Worm (Caenorhabditis elegans) whole organism, L4/young adult: Measurements from ENCODE around the gene hpo-9.

Experiments
- W03F9.2 ChIP-seq: fragments of 150-350 bp; optimal IDR thresholded peaks from 2 replicates; lab custom pipeline; 2014; ENCODE audit warnings: missing biosample characterization, missing genetic modification characterization
- dao-5 ChIP-seq: sonication (generic microtip); optimal IDR thresholded peaks from 2 replicates; lab custom pipeline; 2016; ENCODE audit warnings: missing genotype, missing genetic modification characterization, moderate library complexity, missing compliant biosample characterization
- him-1 ChIP-seq: sonication (generic microtip); optimal IDR thresholded peaks from 2 replicates; lab custom pipeline; 2016; ENCODE audit warnings: missing genotype, missing genetic modification reagents, missing genetic modification characterization, missing compliant biosample characterization

ce11 chrV:7199932-7200331 lies 37.0 kb downstream of the hpo-9 start, which contains the start of gene F09G2.1:
- TF ChIP-seq dao-5 (tag; lab: Kevin White, UChicago) = no peak
- TF ChIP-seq W03F9.2 (tag; lab: Kevin White, UChicago) = no peak
- no peak for TF ChIP-seq him-1 (tag; lab: Kevin White, UChicago)
